Worm (Caenorhabditis elegans) whole organism, L4 larva: Measurements from ENCODE around the gene F47B8.13.

Experiments
- ces-1 ChIP-seq: fragments of 150-350 bp; sonication (generic microtip); optimal IDR thresholded peaks from 4 replicates; lab custom pipeline; 2014; ENCODE audit warnings: missing biosample characterization, missing genetic modification reagents, missing genetic modification characterization
- daf-16 ChIP-seq, 3 experiments: sonication (generic microtip); optimal IDR thresholded peaks; 2 replicates each; lab custom pipeline; 2016 to 2017; ENCODE audit warnings: missing genetic modification characterization in 3 of 3, missing genetic modification reagents in 3 of 3, mild to moderate bottlenecking in 2 of 3, missing compliant biosample characterization in 2 of 3, missing biosample characterization in 1 of 3, moderate library complexity in 1 of 3
- hlh-30 ChIP-seq: sonication (generic microtip); optimal IDR thresholded peaks from 2 replicates; lab custom pipeline; 2017; ENCODE audit warnings: antibody characterized with exemption, mild to moderate bottlenecking, missing genetic modification characterization, missing compliant biosample characterization; ENCODE audit not compliant: insufficient read depth
- lin-15B ChIP-seq: fragments of 150-350 bp; sonication (generic microtip); optimal IDR thresholded peaks from 3 replicates; lab custom pipeline; 2014; ENCODE audit warnings: missing biosample characterization, missing genetic modification characterization
- lin-29 ChIP-seq: fragments of 200-800 bp; sonication (Bioruptor generic); IDR thresholded peaks from 2 replicates; pipeline ENCODE4 v1.3.6; 2022; ENCODE audit warnings: missing genetic modification reagents, missing genetic modification characterization, missing compliant biosample characterization
- lin-39 ChIP-seq: fragments of 150-350 bp; optimal IDR thresholded peaks from 2 replicates; lab custom pipeline; 2014; ENCODE audit warnings: missing biosample characterization, missing genetic modification reagents, missing genetic modification characterization
- madf-5 ChIP-seq, 2 experiments: fragments of 200-800 bp; sonication (Bioruptor generic); IDR thresholded peaks; 2 replicates each; pipeline ENCODE4 v1.3.6; 2022; ENCODE audit warnings: missing compliant biosample characterization in 2 of 2, missing genetic modification characterization in 2 of 2
- nhr-237 ChIP-seq: sonication (generic microtip); optimal IDR thresholded peaks from 2 replicates; lab custom pipeline; 2017; ENCODE audit warnings: missing biosample characterization, missing genetic modification characterization
- nhr-28 ChIP-seq: fragments of 150-350 bp; optimal IDR thresholded peaks from 2 replicates; lab custom pipeline; 2014; ENCODE audit warnings: missing biosample characterization, missing genetic modification characterization
- pqm-1 ChIP-seq: sonication (generic microtip); optimal IDR thresholded peaks from 2 replicates; lab custom pipeline; 2017; ENCODE audit warnings: missing biosample characterization, missing genetic modification characterization
- skn-1 ChIP-seq: fragments of 150-350 bp; optimal IDR thresholded peaks from 2 replicates; lab custom pipeline; 2014; ENCODE audit warnings: missing biosample characterization, missing genetic modification characterization
- unc-62 ChIP-seq, 3 experiments: fragments of 150-350 bp in 1 of 3; sonication (generic microtip); optimal IDR thresholded peaks in 2 of 3; peaks in 1 of 3; 1 replicate in 1 of 3; 2 replicates in 2 of 3; lab custom pipeline; 2014 to 2017; ENCODE audit warnings: missing biosample characterization in 3 of 3, missing genetic modification characterization in 3 of 3, missing genetic modification reagents in 3 of 3, missing genotype in 1 of 3

DNA sequence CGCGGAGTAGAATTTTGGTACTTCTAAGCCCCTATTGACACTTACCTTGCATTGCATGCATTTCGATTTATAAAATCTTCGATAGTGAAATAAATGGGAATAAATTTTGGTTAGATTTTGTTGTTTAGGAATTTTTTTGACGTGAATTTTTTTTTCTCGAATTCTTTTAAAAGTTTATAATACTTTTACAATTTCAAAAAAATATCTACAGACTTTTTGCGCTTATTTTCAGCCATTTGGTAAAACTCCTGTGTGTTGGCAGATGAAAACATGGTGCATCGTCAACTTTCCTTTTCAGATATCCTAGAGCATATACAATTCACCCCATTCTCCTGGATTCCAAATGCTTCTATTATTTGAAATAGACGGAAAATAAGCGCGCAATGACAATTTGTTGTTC, 28.9 kb downstream of the F47B8.13 start, which contains the start of gene F14D7.18:
- TF ChIP-seq daf-16 (GFP tag; optimal IDR thresholded peaks at IDR 0.05; lab: Kevin White, UChicago) (no peak), daf-16 (tag; optimal IDR thresholded peaks at IDR 0.05; lab: Kevin White, UChicago) (no peak), lin-39 (no peak), skn-1 (tag; lab: Kevin White, UChicago) (no peak), ces-1 (GFP tag; lab: Kevin White, UChicago) (no peak), nhr-28 (tag; lab: Kevin White, UChicago) (no peak), madf-5 (GFP tag; IDR thresholded peaks at IDR 0.05; lab: Robert Waterston, UW) (no peak), unc-62 (GFP tag; optimal IDR thresholded peaks at IDR 0.05 in 1 of 2; lab: Kevin White, UChicago) (no peak), unc-62 (tag; optimal IDR thresholded peaks at IDR 0.05; lab: Kevin White, UChicago) (no peak), pqm-1 (no peak), hlh-30 (no peak), nhr-237 (tag; lab: Kevin White, UChicago) (no peak), lin-15B (no peak), lin-29 (GFP tag; lab: Robert Waterston, UW) (no peak)
